Worm (Caenorhabditis elegans) whole organism, late embryonic: ENCODE measurements around the gene ndub-6.

Experiments used
- C08G9.2 ChIP-seq: sonication (generic microtip); optimal IDR thresholded peaks from 2 replicates; lab custom pipeline; 2016; ENCODE audit warnings: mild to moderate bottlenecking, missing genetic modification characterization, moderate library complexity, missing compliant biosample characterization
- C38D4.7 ChIP-seq: fragments of 200-800 bp; sonication (Bioruptor generic); optimal IDR thresholded peaks from 2 replicates; lab custom pipeline; 2018; ENCODE audit warnings: mild to moderate bottlenecking, missing genetic modification characterization, moderate library complexity, missing compliant biosample characterization
- K09A11.1 ChIP-seq: sonication (generic microtip); optimal IDR thresholded peaks from 2 replicates; lab custom pipeline; 2017; ENCODE audit warnings: antibody characterized with exemption, mild to moderate bottlenecking, missing genetic modification characterization, missing compliant biosample characterization; ENCODE audit not compliant: insufficient read depth
- ahr-1 ChIP-seq: sonication (generic microtip); optimal IDR thresholded peaks from 2 replicates; lab custom pipeline; 2016; ENCODE audit warnings: missing genetic modification characterization, missing compliant biosample characterization
- ama-1 ChIP-seq: fragments of 150-350 bp; optimal IDR thresholded peaks from 2 replicates; lab custom pipeline; 2014
- ceh-14 ChIP-seq: sonication (generic microtip); optimal IDR thresholded peaks from 2 replicates; lab custom pipeline; 2016; ENCODE audit warnings: missing genotype, missing genetic modification characterization, missing compliant biosample characterization
- ceh-22 ChIP-seq: sonication (generic microtip); optimal IDR thresholded peaks from 2 replicates; lab custom pipeline; 2017; ENCODE audit warnings: missing biosample characterization, missing genetic modification characterization
- ceh-24 ChIP-seq: sonication (generic microtip); optimal IDR thresholded peaks from 2 replicates; lab custom pipeline; 2016; ENCODE audit warnings: mild to moderate bottlenecking, missing genetic modification characterization, missing compliant biosample characterization
- ceh-31 ChIP-seq: sonication (generic microtip); optimal IDR thresholded peaks from 2 replicates; lab custom pipeline; 2016; ENCODE audit warnings: missing genetic modification characterization, missing compliant biosample characterization
- ceh-45 ChIP-seq: fragments of 200-800 bp; sonication (Bioruptor generic); IDR thresholded peaks from 2 replicates; pipeline ENCODE4 v1.3.6; 2022; ENCODE audit warnings: missing genetic modification reagents, missing genetic modification characterization, missing compliant biosample characterization
- ceh-48 ChIP-seq: sonication (generic microtip); optimal IDR thresholded peaks from 2 replicates; lab custom pipeline; 2016; ENCODE audit warnings: missing genetic modification characterization, inconsistent platforms, missing compliant biosample characterization
- che-1 ChIP-seq: sonication (generic microtip); optimal IDR thresholded peaks from 2 replicates; lab custom pipeline; 2016; ENCODE audit warnings: mild to moderate bottlenecking, missing genetic modification characterization, missing compliant biosample characterization
- elt-2 ChIP-seq: sonication (generic microtip); optimal IDR thresholded peaks from 2 replicates; lab custom pipeline; 2016; ENCODE audit warnings: missing genetic modification reagents, missing genetic modification characterization, missing compliant biosample characterization
- elt-4 ChIP-seq: sonication (generic microtip); optimal IDR thresholded peaks from 2 replicates; lab custom pipeline; 2016; ENCODE audit warnings: missing genetic modification characterization, missing compliant biosample characterization
- ets-4 ChIP-seq: sonication (generic microtip); optimal IDR thresholded peaks from 2 replicates; lab custom pipeline; 2016; ENCODE audit warnings: missing genetic modification characterization, missing compliant biosample characterization
- eyg-1 ChIP-seq: sonication (generic microtip); optimal IDR thresholded peaks from 2 replicates; lab custom pipeline; 2016; ENCODE audit warnings: missing genotype, missing genetic modification characterization, missing compliant biosample characterization
- fax-1 ChIP-seq: sonication (generic microtip); optimal IDR thresholded peaks from 2 replicates; lab custom pipeline; 2016; ENCODE audit warnings: missing genotype, missing genetic modification characterization, missing compliant biosample characterization
- hlh-13 ChIP-seq: fragments of 200-800 bp; sonication (Bioruptor generic); optimal IDR thresholded peaks from 2 replicates; lab custom pipeline; 2018; ENCODE audit warnings: mild to moderate bottlenecking, missing genetic modification characterization, missing compliant biosample characterization
- hlh-15 ChIP-seq: sonication (generic microtip); optimal IDR thresholded peaks from 2 replicates; lab custom pipeline; 2016; ENCODE audit warnings: missing genetic modification characterization, missing compliant biosample characterization
- hlh-30 ChIP-seq: sonication (generic microtip); optimal IDR thresholded peaks from 2 replicates; lab custom pipeline; 2017; ENCODE audit warnings: antibody characterized with exemption, missing genetic modification characterization, missing compliant biosample characterization; ENCODE audit not compliant: insufficient read depth
- lim-6 ChIP-seq: sonication (generic microtip); optimal IDR thresholded peaks from 2 replicates; lab custom pipeline; 2016; ENCODE audit warnings: missing genetic modification characterization, missing compliant biosample characterization
- madf-2 ChIP-seq: sonication (generic microtip); optimal IDR thresholded peaks from 2 replicates; lab custom pipeline; 2017; ENCODE audit warnings: missing genetic modification characterization, missing compliant biosample characterization
- mec-3 ChIP-seq: sonication (generic microtip); optimal IDR thresholded peaks from 2 replicates; lab custom pipeline; 2016; ENCODE audit warnings: borderline replicate concordance, missing genetic modification characterization, missing compliant biosample characterization
- nhr-11 ChIP-seq: fragments of 150-350 bp; optimal IDR thresholded peaks from 2 replicates; lab custom pipeline; 2014; ENCODE audit warnings: missing biosample characterization, missing genetic modification characterization
- pag-3 ChIP-seq: sonication (generic microtip); optimal IDR thresholded peaks from 2 replicates; lab custom pipeline; 2016; ENCODE audit warnings: missing compliant biosample characterization, missing genetic modification characterization, borderline replicate concordance
- pha-4 ChIP-seq: fragments of 150-350 bp; optimal IDR thresholded peaks from 2 replicates; lab custom pipeline; 2018; ENCODE audit warnings: missing biosample characterization, missing genetic modification reagents, missing genetic modification characterization
- pros-1 ChIP-seq: fragments of 150-350 bp; optimal IDR thresholded peaks from 2 replicates; lab custom pipeline; 2014; ENCODE audit warnings: missing biosample characterization, missing genetic modification reagents, missing genetic modification characterization
- ref-2 ChIP-seq: sonication (generic microtip); optimal IDR thresholded peaks from 2 replicates; lab custom pipeline; 2016; ENCODE audit warnings: missing genetic modification characterization, missing compliant biosample characterization
- sdc-2 ChIP-seq: sonication (generic microtip); optimal IDR thresholded peaks from 2 replicates; lab custom pipeline; 2016; ENCODE audit warnings: missing genotype, missing genetic modification characterization, missing compliant biosample characterization
- syd-9 ChIP-seq: sonication (generic microtip); optimal IDR thresholded peaks from 2 replicates; lab custom pipeline; 2016; ENCODE audit warnings: mild to moderate bottlenecking, missing genetic modification characterization, moderate library complexity, missing compliant biosample characterization
- tbx-2 ChIP-seq: sonication (generic microtip); optimal IDR thresholded peaks from 2 replicates; lab custom pipeline; 2016; ENCODE audit warnings: missing genetic modification characterization, missing compliant biosample characterization
- tbx-7 ChIP-seq: sonication (generic microtip); optimal IDR thresholded peaks from 2 replicates; lab custom pipeline; 2016; ENCODE audit warnings: missing genotype, missing genetic modification characterization, missing compliant biosample characterization
- ttx-3 ChIP-seq: sonication (generic microtip); optimal IDR thresholded peaks from 2 replicates; lab custom pipeline; 2016; ENCODE audit warnings: missing genetic modification reagents, missing genetic modification characterization, missing compliant biosample characterization
- unc-42 ChIP-seq: sonication (generic microtip); optimal IDR thresholded peaks from 2 replicates; lab custom pipeline; 2016; ENCODE audit warnings: missing genotype, missing genetic modification characterization, missing compliant biosample characterization
- unc-86 ChIP-seq: sonication (generic microtip); optimal IDR thresholded peaks from 2 replicates; lab custom pipeline; 2016; ENCODE audit warnings: missing genetic modification characterization, missing compliant biosample characterization

The ndub-6 gene

ce11 chrIV:11697514-11697913 lies 45.3 kb downstream of the ndub-6 start:
- TF ChIP-seq tbx-7 (tag; lab: Kevin White, UChicago) (no peak), pros-1 (tag; lab: Kevin White, UChicago) (no peak), C08G9.2 (tag; lab: Kevin White, UChicago) (no peak), mec-3 (tag; lab: Kevin White, UChicago) (no peak), ceh-22 (no peak), hlh-15 (tag; lab: Kevin White, UChicago) (no peak), lim-6 (tag; lab: Kevin White, UChicago) (no peak), ceh-45 (GFP tag; lab: Robert Waterston, UW) (no peak), elt-4 (tag; lab: Kevin White, UChicago) (no peak), C38D4.7 (GFP tag; lab: Kevin White, UChicago) (no peak), ceh-48 (tag; lab: Kevin White, UChicago) (no peak), ceh-14 (tag; lab: Kevin White, UChicago) (no peak), ama-1 (no peak), unc-42 (tag; lab: Kevin White, UChicago) (no peak), pag-3 (tag; lab: Kevin White, UChicago) (no peak), ceh-24 (no peak), hlh-13 (GFP tag; lab: Kevin White, UChicago) (no peak), elt-2 (tag; lab: Kevin White, UChicago) (no peak), ahr-1 (tag; lab: Kevin White, UChicago) (no peak), K09A11.1 (tag; lab: Kevin White, UChicago) (no peak)
- TF ChIP-seq, all 69 proteins: peak for 0

- TF ChIP-seq tbx-2 (tag; lab: Kevin White, UChicago) (no peak), pha-4 (tag; lab: Kevin White, UChicago) (no peak), che-1 (tag; lab: Kevin White, UChicago) (no peak), ets-4 (tag; lab: Kevin White, UChicago) (no peak), ceh-14 (tag; lab: Kevin White, UChicago) (no peak), pros-1 (tag; lab: Kevin White, UChicago) (no peak), ceh-31 (tag; lab: Kevin White, UChicago) (no peak), syd-9 (tag; lab: Kevin White, UChicago) (no peak)
- TF ChIP-seq, all 69 proteins: peak for 0
Measured at ce11 chrIV:11700100-11700499, 47.9 kb downstream of the ndub-6 start.

- TF ChIP-seq pha-4 (tag; lab: Kevin White, UChicago) (no peak), K09A11.1 (tag; lab: Kevin White, UChicago) (no peak), pros-1 (tag; lab: Kevin White, UChicago) (no peak), hlh-30 (tag; lab: Kevin White, UChicago) (no peak), nhr-11 (tag; lab: Kevin White, UChicago) (no peak), madf-2 (no peak), ama-1 (no peak), ceh-24 (no peak), eyg-1 (tag; lab: Kevin White, UChicago) (no peak), ttx-3 (tag; lab: Kevin White, UChicago) (no peak), ref-2 (tag; lab: Kevin White, UChicago) (no peak), ceh-48 (tag; lab: Kevin White, UChicago) (no peak), unc-86 (no peak), fax-1 (no peak)
Measured at ce11 chrIV:11700752-11701151, 48.5 kb downstream of the ndub-6 start, which contains the start of gene dpy-20. Gene dpy-20 (minus strand): TSS chrIV:11700852.

- no peak for TF ChIP-seq unc-86
- no peak for TF ChIP-seq ceh-24
- TF ChIP-seq sdc-2 = no peak
Measured at ce11 chrIV:11701878-11702277, 49.7 kb downstream of the ndub-6 start.
